Fruit fly (Drosophila melanogaster) whole organism, embryonic: Measurements from ENCODE around the gene CG6569.

Experiments used
- Asciz ChIP-seq: fragments of 200-800 bp; sonication (Bioruptor generic); optimal IDR thresholded peaks from 2 replicates; lab custom pipeline; 2017; ENCODE audit warnings: missing biosample characterization, mild to moderate bottlenecking, missing genetic modification characterization, missing genetic modification reagents
- B-H2 ChIP-seq: fragments of 200-800 bp; sonication (Bioruptor generic); optimal IDR thresholded peaks from 2 replicates; lab custom pipeline; 2018; ENCODE audit warnings: missing biosample characterization, mild to moderate bottlenecking, missing genetic modification characterization
- Bdp1 ChIP-seq: fragments of 200-800 bp; sonication (Bioruptor generic); optimal IDR thresholded peaks from 3 replicates; lab custom pipeline; 2016; ENCODE audit warnings: missing biosample characterization, missing genetic modification characterization
- C15 ChIP-seq: fragments of 200-800 bp; sonication (Bioruptor generic); IDR thresholded peaks from 3 replicates; pipeline ENCODE4 v1.3.6; 2022; ENCODE audit warnings: missing biosample characterization, missing genetic modification characterization
- CG1024 ChIP-seq: fragments of 200-800 bp; sonication (Bioruptor generic); IDR thresholded peaks from 2 replicates; pipeline ENCODE4 v1.3.6; 2022; ENCODE audit warnings: missing biosample characterization, missing genetic modification characterization
- CG11696 ChIP-seq: fragments of 200-800 bp; sonication (Bioruptor generic); IDR thresholded peaks from 2 replicates; pipeline ENCODE4 v1.3.6; 2022; ENCODE audit warnings: missing biosample characterization, missing genetic modification characterization
- CG13624 ChIP-seq: fragments of 200-800 bp; sonication (Bioruptor generic); optimal IDR thresholded peaks from 2 replicates; lab custom pipeline; 2016; ENCODE audit warnings: missing biosample characterization, missing genetic modification characterization
- CG16813 ChIP-seq: fragments of 200-800 bp; sonication (Bioruptor generic); IDR thresholded peaks from 3 replicates; pipeline ENCODE4 v1.3.6; 2022; ENCODE audit warnings: missing biosample characterization, missing genetic modification characterization; ENCODE audit not compliant: partially characterized antibody
- CG17385 ChIP-seq: fragments of 200-800 bp; sonication (Bioruptor generic); optimal IDR thresholded peaks from 3 replicates; lab custom pipeline; 2018; ENCODE audit warnings: missing biosample characterization, mild to moderate bottlenecking, missing genetic modification characterization
- CG1832 ChIP-seq: fragments of 200-800 bp; sonication (Bioruptor generic); optimal IDR thresholded peaks from 2 replicates; lab custom pipeline; 2017; ENCODE audit warnings: missing biosample characterization, mild to moderate bottlenecking, missing genetic modification characterization, inconsistent platforms
- CG2202 ChIP-seq: fragments of 200-800 bp; sonication (Bioruptor generic); optimal IDR thresholded peaks from 2 replicates; lab custom pipeline; 2018; ENCODE audit warnings: missing biosample characterization, mild to moderate bottlenecking, missing genetic modification characterization
- CG3163 ChIP-seq: fragments of 200-800 bp; sonication (Bioruptor generic); optimal IDR thresholded peaks from 3 replicates; lab custom pipeline; 2016; ENCODE audit warnings: missing biosample characterization, missing genetic modification characterization
- CG34224 ChIP-seq: fragments of 200-800 bp; sonication (Bioruptor generic); IDR thresholded peaks from 3 replicates; pipeline ENCODE4 v1.3.6; 2022; ENCODE audit warnings: missing biosample characterization, missing genetic modification characterization; ENCODE audit not compliant: partially characterized antibody
- CG4360 ChIP-seq: fragments of 200-800 bp; sonication (Bioruptor generic); IDR thresholded peaks from 2 replicates; pipeline ENCODE4 v1.3.6; 2022; ENCODE audit warnings: missing biosample characterization, missing genetic modification characterization
- CG5180 ChIP-seq: fragments of 200-800 bp; sonication (Bioruptor generic); optimal IDR thresholded peaks from 3 replicates; lab custom pipeline; 2017; ENCODE audit warnings: missing biosample characterization, missing genetic modification characterization, mild to moderate bottlenecking, moderate library complexity, missing genetic modification reagents
- CG6683 ChIP-seq: fragments of 200-800 bp; sonication (Bioruptor generic); optimal IDR thresholded peaks from 2 replicates; lab custom pipeline; 2017; ENCODE audit warnings: missing biosample characterization, mild to moderate bottlenecking, missing genetic modification characterization, missing genetic modification reagents
- CG7839 ChIP-seq: fragments of 200-800 bp; sonication (Bioruptor generic); optimal IDR thresholded peaks from 3 replicates; lab custom pipeline; 2018; ENCODE audit warnings: missing biosample characterization, mild to moderate bottlenecking, missing genetic modification characterization, moderate library complexity
- CG8388 ChIP-seq: fragments of 200-800 bp; sonication (Bioruptor generic); optimal IDR thresholded peaks from 2 replicates; lab custom pipeline; 2019; ENCODE audit warnings: missing biosample characterization, mild to moderate bottlenecking, missing genetic modification characterization, moderate library complexity
- Elba2 ChIP-seq: fragments of 200-800 bp; sonication (Bioruptor generic); optimal IDR thresholded peaks from 3 replicates; lab custom pipeline; 2016; ENCODE audit warnings: missing biosample characterization, missing genetic modification characterization
- Fer3 ChIP-seq: fragments of 200-800 bp; sonication (Bioruptor generic); optimal IDR thresholded peaks from 2 replicates; lab custom pipeline; 2018; ENCODE audit warnings: missing biosample characterization, mild to moderate bottlenecking, missing genetic modification characterization, moderate library complexity
- Gug ChIP-seq: fragments of 200-800 bp; sonication (Bioruptor generic); IDR thresholded peaks from 4 replicates; pipeline ENCODE4 v1.3.6; 2022; ENCODE audit warnings: missing biosample characterization, missing genetic modification characterization
- Hey ChIP-seq: fragments of 200-800 bp; sonication (Bioruptor generic); optimal IDR thresholded peaks from 3 replicates; lab custom pipeline; 2018; ENCODE audit warnings: missing biosample characterization, mild to moderate bottlenecking, missing genetic modification characterization
- HmgD ChIP-seq: fragments of 200-800 bp; sonication (Bioruptor generic); optimal IDR thresholded peaks from 3 replicates; lab custom pipeline; 2016; ENCODE audit warnings: missing biosample characterization, missing genetic modification characterization
- Hr39 ChIP-seq: fragments of >200 bp; optimal IDR thresholded peaks from 2 replicates; lab custom pipeline; 2017
- NK7.1 ChIP-seq: fragments of 200-800 bp; sonication (Bioruptor generic); optimal IDR thresholded peaks from 3 replicates; lab custom pipeline; 2016; ENCODE audit warnings: missing biosample characterization, missing genetic modification characterization
- Sox102F ChIP-seq: fragments of 200-800 bp; sonication (Bioruptor generic); optimal IDR thresholded peaks from 2 replicates; lab custom pipeline; 2018; ENCODE audit warnings: missing biosample characterization, mild to moderate bottlenecking, missing genetic modification characterization, moderate library complexity
- amos ChIP-seq: fragments of 200-800 bp; sonication (Bioruptor generic); IDR thresholded peaks from 2 replicates; pipeline ENCODE4 v1.3.6; 2022; ENCODE audit warnings: missing biosample characterization, missing genetic modification characterization; ENCODE audit not compliant: partially characterized antibody
- ato ChIP-seq: fragments of 200-800 bp; sonication (Bioruptor generic); IDR thresholded peaks from 2 replicates; pipeline ENCODE4 v1.3.6; 2022; ENCODE audit warnings: missing biosample characterization, missing genetic modification characterization; ENCODE audit not compliant: partially characterized antibody
- bsh ChIP-seq, 2 experiments: fragments of 200-800 bp; sonication (Bioruptor generic); optimal IDR thresholded peaks; 2 replicates each; lab custom pipeline; 2017 to 2018; ENCODE audit warnings: mild to moderate bottlenecking in 2 of 2, missing biosample characterization in 2 of 2, missing genetic modification characterization in 2 of 2, moderate library complexity in 1 of 2
- cato ChIP-seq: fragments of 200-800 bp; sonication (Bioruptor generic); optimal IDR thresholded peaks from 2 replicates; lab custom pipeline; 2016; ENCODE audit warnings: missing biosample characterization, missing genetic modification characterization, borderline replicate concordance
- dan ChIP-seq: fragments of 200-800 bp; sonication (Bioruptor generic); IDR thresholded peaks from 2 replicates; pipeline ENCODE4 v1.3.6; 2022; ENCODE audit warnings: missing biosample characterization, missing genetic modification characterization
- dm ChIP-seq: fragments of 200-800 bp; sonication (Bioruptor generic); optimal IDR thresholded peaks from 3 replicates; lab custom pipeline; 2016; ENCODE audit warnings: missing biosample characterization, missing genetic modification characterization
- fd96Cb ChIP-seq: fragments of 200-800 bp; sonication (Bioruptor generic); optimal IDR thresholded peaks from 2 replicates; lab custom pipeline; 2018; ENCODE audit warnings: missing biosample characterization, mild to moderate bottlenecking, missing genetic modification characterization, moderate library complexity
- gce ChIP-seq: fragments of 200-800 bp; sonication (Bioruptor generic); IDR thresholded peaks from 3 replicates; pipeline ENCODE4 v1.3.6; 2022; ENCODE audit warnings: missing biosample characterization, missing genetic modification characterization
- gfzf ChIP-seq: fragments of 200-800 bp; sonication (Bioruptor generic); optimal IDR thresholded peaks from 2 replicates; lab custom pipeline; 2016; ENCODE audit warnings: missing biosample characterization, mild to moderate bottlenecking, missing genetic modification characterization, moderate library complexity
- hth ChIP-seq: fragments of >200 bp; optimal IDR thresholded peaks from 2 replicates; lab custom pipeline; 2017; ENCODE audit warnings: inconsistent platforms
- insv ChIP-seq, 2 experiments: fragments of 200-800 bp; sonication (Bioruptor generic); optimal IDR thresholded peaks; 3 replicates each; lab custom pipeline; 2016 to 2018; ENCODE audit warnings: missing biosample characterization in 2 of 2, missing genetic modification characterization in 2 of 2
- inv ChIP-seq: fragments of 200-800 bp; sonication (Bioruptor generic); IDR thresholded peaks from 2 replicates; pipeline ENCODE4 v1.3.6; 2022; ENCODE audit warnings: missing biosample characterization, missing genetic modification characterization; ENCODE audit not compliant: partially characterized antibody
- jing ChIP-seq: fragments of 200-800 bp; sonication (Bioruptor generic); optimal IDR thresholded peaks from 2 replicates; lab custom pipeline; 2018; ENCODE audit warnings: missing biosample characterization, mild to moderate bottlenecking, missing genetic modification characterization
- kay ChIP-seq: fragments of 200-800 bp; sonication (Bioruptor generic); optimal IDR thresholded peaks from 2 replicates; lab custom pipeline; 2016; ENCODE audit warnings: missing biosample characterization, missing genetic modification characterization
- klu ChIP-seq: fragments of 200-800 bp; sonication (Bioruptor generic); IDR thresholded peaks from 2 replicates; pipeline ENCODE4 v1.3.6; 2022; ENCODE audit warnings: missing biosample characterization, missing genetic modification characterization
- luna ChIP-seq: fragments of 200-800 bp; sonication (Bioruptor generic); optimal IDR thresholded peaks from 2 replicates; lab custom pipeline; 2016; ENCODE audit warnings: missing biosample characterization, missing genetic modification characterization
- phol ChIP-seq: fragments of 200-800 bp; sonication (Bioruptor generic); optimal IDR thresholded peaks from 3 replicates; lab custom pipeline; 2018; ENCODE audit warnings: missing biosample characterization, mild to moderate bottlenecking, missing genetic modification characterization, moderate library complexity
- pnt ChIP-seq: fragments of 200-800 bp; sonication (Bioruptor generic); optimal IDR thresholded peaks from 3 replicates; lab custom pipeline; 2016; ENCODE audit warnings: missing biosample characterization, missing genetic modification characterization
- sisA ChIP-seq: fragments of 200-800 bp; sonication (Bioruptor generic); IDR thresholded peaks from 2 replicates; pipeline ENCODE4 v1.3.6; 2022; ENCODE audit warnings: missing biosample characterization, missing genetic modification characterization
- tgo ChIP-seq: fragments of 200-800 bp; sonication (Bioruptor generic); IDR thresholded peaks from 3 replicates; pipeline ENCODE4 v1.3.6; 2022; ENCODE audit warnings: missing biosample characterization, missing genetic modification characterization
- ttk ChIP-seq: fragments of 200-800 bp; sonication (Bioruptor generic); IDR thresholded peaks from 2 replicates; pipeline ENCODE4 v2.1.2; 2022; ENCODE audit warnings: missing biosample characterization, missing genetic modification characterization
- unpg ChIP-seq: fragments of 200-800 bp; sonication (Bioruptor generic); optimal IDR thresholded peaks from 3 replicates; lab custom pipeline; 2018; ENCODE audit warnings: missing biosample characterization, mild to moderate bottlenecking, missing genetic modification characterization, moderate library complexity
- wek ChIP-seq: fragments of 200-800 bp; sonication (Bioruptor generic); optimal IDR thresholded peaks from 3 replicates; lab custom pipeline; 2018; ENCODE audit warnings: missing biosample characterization, mild to moderate bottlenecking, missing genetic modification characterization, moderate library complexity
- yki ChIP-seq: fragments of >200 bp; optimal IDR thresholded peaks from 3 replicates; lab custom pipeline; 2018
- zfh1 ChIP-seq: fragments of 200-800 bp; sonication (Bioruptor generic); IDR thresholded peaks from 3 replicates; pipeline ENCODE4 v1.3.6; 2022; ENCODE audit warnings: missing biosample characterization, missing genetic modification characterization

Gene CG6569

dm6 chr3R:21828040-21828526 lies 39.6 kb downstream of the CG6569 start (continued):
- peak; percentile 75 for TF ChIP-seq sisA
- TF ChIP-seq klu (GFP tag; lab: Robert Waterston, UW) = no peak
- TF ChIP-seq wek (GFP tag; lab: Kevin White, UChicago) = no peak
- no peak for TF ChIP-seq yki (lab: Kevin White, UChicago)
- peak; percentile 81 for TF ChIP-seq fd96Cb
- no peak for TF ChIP-seq amos (GFP tag; lab: Robert Waterston, UW)
- no peak for TF ChIP-seq ato
- peak; percentile 1 for TF ChIP-seq CG5180
- TF ChIP-seq inv (GFP tag; lab: Robert Waterston, UW) = no peak
- TF ChIP-seq CG6683 (GFP tag; lab: Kevin White, UChicago) = no peak
- 0 out of 3 replicates have a peak, but pooled peaks have one; percentile 12 for TF ChIP-seq CG16813
- TF ChIP-seq insv (GFP tag; optimal IDR thresholded peaks at IDR 0.05; lab: Kevin White, UChicago) = no peak
- no peak for TF ChIP-seq CG1832 (GFP tag; lab: Kevin White, UChicago)
- no peak for TF ChIP-seq hth (lab: Kevin White, UChicago)
- TF ChIP-seq CG34224 (GFP tag; lab: Robert Waterston, UW) = no peak
- no peak for TF ChIP-seq gfzf
- no peak for TF ChIP-seq CG1024 (GFP tag; lab: Robert Waterston, UW)
- TF ChIP-seq phol = peak; percentile 87
- peak; percentile 40 for TF ChIP-seq CG4360 (GFP tag; lab: Robert Waterston, UW)
- no peak for TF ChIP-seq B-H2
- peak in 1 of 2 experiments; percentile 95 for TF ChIP-seq bsh (GFP tag; optimal IDR thresholded peaks at IDR 0.05; lab: Kevin White, UChicago)
- peak; percentile 62; the same call in 3 of the 4 replicates for TF ChIP-seq Gug (GFP tag; lab: Robert Waterston, UW)
- TF ChIP-seq dm (GFP tag; lab: Kevin White, UChicago) = peak; percentile 47
- peak; percentile 31 for TF ChIP-seq CG13624 (GFP tag; lab: Kevin White, UChicago)
- TF ChIP-seq C15 (GFP tag; lab: Robert Waterston, UW) = no peak
- TF ChIP-seq gce (GFP tag; lab: Robert Waterston, UW) = peak; percentile 79; the same call in 2 of the 3 replicates
- TF ChIP-seq Sox102F (GFP tag; lab: Kevin White, UChicago) = peak; percentile 77
- peak; percentile 14 for TF ChIP-seq kay
- TF ChIP-seq Fer3 (tag; lab: Kevin White, UChicago) = peak; percentile 6
- peak; percentile 83 for TF ChIP-seq CG8388
- TF ChIP-seq zfh1 (GFP tag; lab: Robert Waterston, UW) = peak; percentile 90
- TF ChIP-seq tgo = peak; percentile 70
- peak; percentile 60 for TF ChIP-seq ttk
- peak; percentile 85 for TF ChIP-seq pnt (GFP tag; lab: Kevin White, UChicago)
- peak; percentile 53 for TF ChIP-seq CG3163 (GFP tag; lab: Kevin White, UChicago)
- TF ChIP-seq Hr39 (lab: Kevin White, UChicago) = no peak
- peak; percentile 56 for TF ChIP-seq Bdp1
- TF ChIP-seq CG17385 (GFP tag; lab: Kevin White, UChicago) = peak; percentile 58
- peak; percentile 71; the same call in 1 of the 2 replicates for TF ChIP-seq dan
- TF ChIP-seq luna (GFP tag; lab: Kevin White, UChicago) = no peak
- peak; percentile 76 for TF ChIP-seq unpg (GFP tag; lab: Kevin White, UChicago)
- TF ChIP-seq jing = peak; percentile 71
- TF ChIP-seq Elba2 (GFP tag; lab: Kevin White, UChicago) = no peak
- TF ChIP-seq HmgD = no peak
- no peak for TF ChIP-seq Hey (tag; lab: Kevin White, UChicago)
- no peak for TF ChIP-seq NK7.1
- peak; percentile 60 for TF ChIP-seq Asciz
- TF ChIP-seq cato = peak; percentile 71
- peak; percentile 80 for TF ChIP-seq CG7839
- peak; percentile 89 for TF ChIP-seq CG2202 (tag; lab: Kevin White, UChicago)
- TF ChIP-seq CG11696 = peak; percentile 37; the same call in 1 of the 2 replicates
